Fruit fly (Drosophila melanogaster): ENCODE data around the gene CG10553.

Gene CG10553

DNA sequence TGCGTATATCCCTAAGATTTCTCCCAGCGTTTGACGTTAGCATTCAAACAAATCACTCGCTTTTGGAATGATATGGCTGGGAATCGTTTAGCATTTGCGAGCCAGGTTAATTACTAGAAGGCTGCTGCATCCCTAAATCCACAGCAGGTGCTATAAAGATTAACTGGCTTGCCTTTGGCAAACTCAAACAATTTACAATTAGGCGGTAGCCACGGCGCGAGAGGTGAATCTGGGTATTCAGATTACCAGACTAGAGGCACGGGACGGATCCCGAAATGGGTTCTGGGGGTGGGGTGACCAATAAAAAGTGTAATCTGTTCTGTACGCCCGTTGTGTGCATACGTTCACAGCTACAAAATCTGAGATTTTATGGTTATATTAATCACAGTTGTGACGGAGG, 36.7 kb downstream of the CG10553 start, which contains the start of gene CG11892 (continued):
- TF ChIP-seq nmo (GFP tag; optimal IDR thresholded peaks at IDR 0.05) (no peak), onecut (GFP tag; IDR thresholded peaks at IDR 0.05) (no peak; the same call in 1 of the 2 replicates), Hr51 (GFP tag; optimal IDR thresholded peaks at IDR 0.05) (no peak), schlank (tag; optimal IDR thresholded peaks at IDR 0.05) (peak; percentile 79), CG12942 (GFP tag; optimal IDR thresholded peaks at IDR 0.05) (no peak), Hr3 (GFP tag; optimal IDR thresholded peaks at IDR 0.05) (no peak), CG1603 (tag; optimal IDR thresholded peaks at IDR 0.05) (peak; percentile 56), zfh2 (GFP tag; optimal IDR thresholded peaks at IDR 0.05) (no peak), Eip74EF (GFP tag; optimal IDR thresholded peaks at IDR 0.05) (no peak), Mrtf (GFP tag; IDR thresholded peaks at IDR 0.05) (no peak), ATbp (GFP tag; optimal IDR thresholded peaks at IDR 0.05) (peak; percentile 82), CTCF (GFP tag; optimal IDR thresholded peaks at IDR 0.05) (no peak), HHEX (GFP tag; optimal IDR thresholded peaks at IDR 0.05) (peak; percentile 64), CG11085 (GFP tag; IDR thresholded peaks at IDR 0.05) (no peak), usp (GFP tag; optimal IDR thresholded peaks at IDR 0.05) (no peak), unpg (GFP tag; optimal IDR thresholded peaks at IDR 0.05) (peak; percentile 51), Mad (GFP tag; optimal IDR thresholded peaks at IDR 0.05) (no peak), Nf-YC (tag; optimal IDR thresholded peaks at IDR 0.05) (no peak), Ssrp (tag; optimal IDR thresholded peaks at IDR 0.05) (no peak), tll (GFP tag; optimal IDR thresholded peaks at IDR 0.05) (no peak), Doc2 (GFP tag; IDR thresholded peaks at IDR 0.05) (no peak), CG7963 (GFP tag; IDR thresholded peaks at IDR 0.05; ENCODE audit: partially characterized antibody) (no peak), Lpt (GFP tag; optimal IDR thresholded peaks at IDR 0.05) (no peak), Myb (GFP tag; optimal IDR thresholded peaks at IDR 0.05) (no peak), fd3F (GFP tag; optimal IDR thresholded peaks at IDR 0.05) (peak; percentile 28), CG1024 (GFP tag; IDR thresholded peaks at IDR 0.05) (no peak), NC2α (GFP tag; optimal IDR thresholded peaks at IDR 0.05) (no peak), kay (GFP tag; optimal IDR thresholded peaks at IDR 0.05) (no peak), Atf6 (GFP tag; IDR thresholded peaks at IDR 0.05) (peak; percentile 21; the same call in 1 of the 2 replicates), CG10267 (tag; optimal IDR thresholded peaks at IDR 0.05) (no peak), NFAT (GFP tag; IDR thresholded peaks at IDR 0.05) (no peak), CG3995 (GFP tag; optimal IDR thresholded peaks at IDR 0.05) (no peak), Stat92E (GFP tag; optimal IDR thresholded peaks at IDR 0.05) (no peak), Dek (tag; optimal IDR thresholded peaks at IDR 0.05) (no peak), dm (GFP tag; optimal IDR thresholded peaks at IDR 0.05) (no peak), Mes4 (GFP tag; optimal IDR thresholded peaks at IDR 0.05) (no peak), Nf-YB (GFP tag; optimal IDR thresholded peaks at IDR 0.05) (no peak), ranshi (GFP tag; IDR thresholded peaks at IDR 0.05) (no peak), CG30020 (tag; optimal IDR thresholded peaks at IDR 0.05) (no peak), mirr (GFP tag; optimal IDR thresholded peaks at IDR 0.05) (no peak), kni (GFP tag; optimal IDR thresholded peaks at IDR 0.05) (no peak), CG12391 (tag; optimal IDR thresholded peaks at IDR 0.05) (no peak), CG15696 (tag; optimal IDR thresholded peaks at IDR 0.05) (no peak), Blimp-1 (GFP tag; optimal IDR thresholded peaks at IDR 0.05) (no peak), klu (GFP tag; IDR thresholded peaks at IDR 0.05) (no peak), inv (GFP tag; IDR thresholded peaks at IDR 0.05; ENCODE audit: partially characterized antibody) (no peak), CG11696 (GFP tag; IDR thresholded peaks at IDR 0.05) (no peak), exex (tag; optimal IDR thresholded peaks at IDR 0.05) (peak; percentile 15), Taf1 (GFP tag; IDR thresholded peaks at IDR 0.05) (no peak), CG14710 (tag; optimal IDR thresholded peaks at IDR 0.05) (no peak), ham (GFP tag; IDR thresholded peaks at IDR 0.05) (no peak)

Data from whole organism, embryonic.